Worm (Caenorhabditis elegans): Measurements from ENCODE around the gene tag-124.

tag-124 gene

ce11 chrII:9601679-9602078 is 10.6 kb downstream of the tag-124 start:
- TF ChIP-seq ztf-11 (tag; optimal IDR thresholded peaks at IDR 0.05) (no peak), fkh-2 (tag; optimal IDR thresholded peaks at IDR 0.05) (no peak), nhr-11 (tag; optimal IDR thresholded peaks at IDR 0.05) (peak; percentile 79), nhr-25 (tag; optimal IDR thresholded peaks at IDR 0.05) (peak; percentile 69), nhr-12 (tag; optimal IDR thresholded peaks at IDR 0.05) (no peak), unc-62 (GFP tag; optimal IDR thresholded peaks at IDR 0.05) (no peak), elt-1 (tag; optimal IDR thresholded peaks at IDR 0.05) (peak; percentile 83), elt-3 (tag; optimal IDR thresholded peaks at IDR 0.05) (no peak), ama-1 (optimal IDR thresholded peaks at IDR 0.05) (peak; percentile 77), nhr-43 (tag; optimal IDR thresholded peaks at IDR 0.05; ENCODE audit: poor library complexity, severe bottlenecking) (peak; percentile 68), tbx-2 (tag; optimal IDR thresholded peaks at IDR 0.05) (no peak), nfya-1 (tag; optimal IDR thresholded peaks at IDR 0.05; ENCODE audit: insufficient read depth) (peak; percentile 26), nhr-23 (tag; optimal IDR thresholded peaks at IDR 0.05) (peak; percentile 77), hmg-11 (tag; optimal IDR thresholded peaks at IDR 0.05) (no peak), nhr-76 (tag; optimal IDR thresholded peaks at IDR 0.05) (no peak), pqm-1 (tag; optimal IDR thresholded peaks at IDR 0.05) (peak; percentile 45), jun-1 (tag; optimal IDR thresholded peaks at IDR 0.05) (peak; percentile 41), ztf-4 (tag; optimal IDR thresholded peaks at IDR 0.05) (no peak), elt-2 (tag; optimal IDR thresholded peaks at IDR 0.05) (peak; percentile 53), skn-1 (tag; optimal IDR thresholded peaks at IDR 0.05) (no peak), eor-1 (tag; optimal IDR thresholded peaks at IDR 0.05) (no peak), ceh-82 (tag; optimal IDR thresholded peaks at IDR 0.05) (no peak), egl-27 (tag; optimal IDR thresholded peaks at IDR 0.05) (no peak), snpc-4 (tag; optimal IDR thresholded peaks at IDR 0.05) (no peak), mdl-1 (tag; optimal IDR thresholded peaks at IDR 0.05) (peak; percentile 40), nhr-67 (tag; optimal IDR thresholded peaks at IDR 0.05) (no peak), ceh-28 (tag; optimal IDR thresholded peaks at IDR 0.05) (no peak), pha-4 (tag; optimal IDR thresholded peaks at IDR 0.05) (peak; percentile 16)

ce11 chrII:9602566-9602965 is 11.5 kb downstream of the tag-124 start:
- TF ChIP-seq ceh-82 (tag; optimal IDR thresholded peaks at IDR 0.05), result no peak
- TF ChIP-seq nhr-23 (tag; optimal IDR thresholded peaks at IDR 0.05), result peak; percentile 44
- no peak for TF ChIP-seq elt-2 (tag; optimal IDR thresholded peaks at IDR 0.05)
- peak; percentile 12 for TF ChIP-seq ama-1 (optimal IDR thresholded peaks at IDR 0.05)
- TF ChIP-seq nhr-11 (tag; optimal IDR thresholded peaks at IDR 0.05), result peak; percentile 34

- TF ChIP-seq pha-4 (tag; optimal IDR thresholded peaks at IDR 0.05), result peak; percentile 99
- peak; percentile 81 for TF ChIP-seq ceh-28 (tag; optimal IDR thresholded peaks at IDR 0.05)
- peak; percentile 98 for TF ChIP-seq pqm-1 (tag; optimal IDR thresholded peaks at IDR 0.05)
- peak; percentile 52 for TF ChIP-seq R02D3.7 (tag; optimal IDR thresholded peaks at IDR 0.05)
- peak; percentile 88 for TF ChIP-seq fkh-2 (tag; optimal IDR thresholded peaks at IDR 0.05)
- TF ChIP-seq nhr-11 (tag; optimal IDR thresholded peaks at IDR 0.05), result peak; percentile 98
- TF ChIP-seq nhr-25 (tag; optimal IDR thresholded peaks at IDR 0.05), result peak; percentile 97
- TF ChIP-seq sea-2 (GFP tag; optimal IDR thresholded peaks at IDR 0.05), result no peak
- TF ChIP-seq ama-1 (optimal IDR thresholded peaks at IDR 0.05), result peak; percentile 75
- TF ChIP-seq egl-5 (tag; optimal IDR thresholded peaks at IDR 0.05), result peak; percentile 92
- TF ChIP-seq nfya-1 (tag; optimal IDR thresholded peaks at IDR 0.05; ENCODE audit: insufficient read depth), result peak; percentile 94
- TF ChIP-seq nhr-77 (tag; optimal IDR thresholded peaks at IDR 0.05), result no peak
- TF ChIP-seq unc-62 (GFP tag; optimal IDR thresholded peaks at IDR 0.05), result peak; percentile 91
- peak; percentile 97 for TF ChIP-seq jun-1 (tag; optimal IDR thresholded peaks at IDR 0.05)
- peak in 2 of 3 experiments; percentile 9 to 91 for TF ChIP-seq elt-3 (tag; optimal IDR thresholded peaks at IDR 0.05)
- peak; percentile 41 for TF ChIP-seq egl-27 (tag; optimal IDR thresholded peaks at IDR 0.05)
- no peak for TF ChIP-seq nhr-237 (tag; optimal IDR thresholded peaks at IDR 0.05)
- TF ChIP-seq fos-1 (tag; optimal IDR thresholded peaks at IDR 0.05), result no peak
- no peak for TF ChIP-seq fkh-10 (GFP tag; optimal IDR thresholded peaks at IDR 0.05)
- peak; percentile 96 for TF ChIP-seq nhr-23 (tag; optimal IDR thresholded peaks at IDR 0.05)
- peak; percentile 67 for TF ChIP-seq nhr-76 (tag; optimal IDR thresholded peaks at IDR 0.05)
- no peak for TF ChIP-seq ceh-16 (tag; optimal IDR thresholded peaks at IDR 0.05)
- TF ChIP-seq mdl-1 (tag; optimal IDR thresholded peaks at IDR 0.05), result peak; percentile 100
- no peak for TF ChIP-seq aly-2 (tag; optimal IDR thresholded peaks at IDR 0.05)
- peak; percentile 63 for TF ChIP-seq lin-15B (tag; optimal IDR thresholded peaks at IDR 0.05)
- no peak for TF ChIP-seq nhr-28 (tag; optimal IDR thresholded peaks at IDR 0.05)
- TF ChIP-seq ceh-9 (tag; optimal IDR thresholded peaks at IDR 0.05), result no peak
- TF ChIP-seq lin-39 (tag; optimal IDR thresholded peaks at IDR 0.05), result peak; percentile 86
- peak; percentile 91 for TF ChIP-seq elt-2 (tag; optimal IDR thresholded peaks at IDR 0.05)
- TF ChIP-seq skn-1 (tag; optimal IDR thresholded peaks at IDR 0.05), result peak; percentile 86
- no peak for TF ChIP-seq nhr-12 (tag; optimal IDR thresholded peaks at IDR 0.05)
- no peak for TF ChIP-seq zag-1 (tag; optimal IDR thresholded peaks at IDR 0.05)
- TF ChIP-seq nhr-67 (tag; optimal IDR thresholded peaks at IDR 0.05), result no peak
- TF ChIP-seq snpc-4 (tag; optimal IDR thresholded peaks at IDR 0.05), result peak; percentile 42
- TF ChIP-seq mml-1 (tag; optimal IDR thresholded peaks at IDR 0.05), result peak; percentile 69
- TF ChIP-seq ztf-4 (tag; optimal IDR thresholded peaks at IDR 0.05), result peak; percentile 75
- TF ChIP-seq tbx-2 (tag; optimal IDR thresholded peaks at IDR 0.05), result peak; percentile 74
- no peak for TF ChIP-seq ztf-11 (tag; optimal IDR thresholded peaks at IDR 0.05)
- no peak for TF ChIP-seq ceh-82 (tag; optimal IDR thresholded peaks at IDR 0.05)
- TF ChIP-seq lsy-12 (tag; optimal IDR thresholded peaks at IDR 0.05), result peak; percentile 86
- peak; percentile 10 for TF ChIP-seq daf-12 (tag; optimal IDR thresholded peaks at IDR 0.05)
- TF ChIP-seq hmg-11 (tag; optimal IDR thresholded peaks at IDR 0.05), result peak; percentile 87
- peak; percentile 73 for TF ChIP-seq elt-1 (tag; optimal IDR thresholded peaks at IDR 0.05)
These were observed 12.3 kb downstream of the tag-124 start for ce11 chrII:9603419-9603818.
